Worm (Caenorhabditis elegans): ENCODE data around the gene ugt-42.

DNA sequence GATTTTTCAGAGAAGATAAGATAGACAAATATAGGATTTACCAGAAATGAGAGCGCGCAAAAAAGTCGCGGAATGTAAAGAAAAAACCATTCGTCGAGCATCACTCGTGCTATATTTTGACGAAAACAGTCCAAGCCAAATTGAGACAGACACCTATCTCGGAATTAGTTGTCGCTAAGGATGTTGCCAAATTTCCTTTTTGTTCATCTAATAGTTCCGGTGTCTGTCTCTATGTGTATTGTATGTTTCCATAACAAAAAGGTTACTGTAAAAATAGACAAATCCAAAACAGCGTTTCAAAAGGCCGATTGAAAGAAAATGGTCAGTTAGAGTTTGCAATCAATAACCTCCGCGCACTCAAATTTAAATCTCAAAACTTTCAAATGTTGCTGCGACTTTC, 47.6 kb downstream of the ugt-42 start, which contains the start of gene srj-53:
- no peak for TF ChIP-seq efl-3 (GFP tag; optimal IDR thresholded peaks at IDR 0.05)
- TF ChIP-seq nhr-77 (tag; optimal IDR thresholded peaks at IDR 0.05), result no peak
- TF ChIP-seq ceh-63 (GFP tag; optimal IDR thresholded peaks at IDR 0.05), result no peak
- TF ChIP-seq unc-62 (GFP tag; optimal IDR thresholded peaks at IDR 0.05), result no peak
- TF ChIP-seq fkh-10 (GFP tag; optimal IDR thresholded peaks at IDR 0.05), result no peak
- no peak for TF ChIP-seq unc-130 (tag; optimal IDR thresholded peaks at IDR 0.05)
- no peak for TF ChIP-seq ceh-82 (tag; optimal IDR thresholded peaks at IDR 0.05)
- no peak for TF ChIP-seq nhr-12 (tag; optimal IDR thresholded peaks at IDR 0.05)
- TF ChIP-seq nhr-11 (tag; optimal IDR thresholded peaks at IDR 0.05), result no peak
- no peak for TF ChIP-seq dsc-1 (tag; optimal IDR thresholded peaks at IDR 0.05)
- no peak for TF ChIP-seq lsy-2 (tag; optimal IDR thresholded peaks at IDR 0.05)
- no peak for TF ChIP-seq C04F5.9 (tag; optimal IDR thresholded peaks at IDR 0.05)

Data from whole organism, L1 larva.